Worm (Caenorhabditis elegans) whole organism, L1 larva: ENCODE results near the gene fbxa-160.

Source experiments
- ceh-63 ChIP-seq: fragments of 200-800 bp; sonication (Bioruptor generic); optimal IDR thresholded peaks from 2 replicates; lab custom pipeline; 2018; ENCODE audit warnings: mild to moderate bottlenecking, missing genetic modification characterization, missing compliant biosample characterization
- ceh-88 ChIP-seq: fragments of 200-800 bp; sonication (Bioruptor generic); IDR thresholded peaks from 2 replicates; pipeline ENCODE4 v1.3.6; 2022; ENCODE audit warnings: missing genetic modification characterization, missing compliant biosample characterization
- efl-1 ChIP-seq, 4 experiments: fragments of 150-350 bp; optimal IDR thresholded peaks in 3 of 4; peaks in 1 of 4; 1 replicate in 1 of 4; 2 replicates in 3 of 4; lab custom pipeline; 2014; ENCODE audit warnings: missing biosample characterization in 2 of 4, missing genetic modification characterization in 2 of 4, missing genetic modification reagents in 2 of 4
- efl-3 ChIP-seq: fragments of 200-800 bp; sonication (Bioruptor generic); optimal IDR thresholded peaks from 2 replicates; lab custom pipeline; 2018; ENCODE audit warnings: mild to moderate bottlenecking, missing genetic modification characterization, missing compliant biosample characterization
- egl-27 ChIP-seq, 2 experiments: fragments of 150-350 bp in 1 of 2; sonication (generic microtip); optimal IDR thresholded peaks; 3 replicates each; lab custom pipeline; 2017 to 2018; ENCODE audit warnings: missing biosample characterization in 2 of 2, missing genetic modification characterization in 2 of 2, missing genetic modification reagents in 2 of 2
- elt-2 ChIP-seq: sonication (generic microtip); optimal IDR thresholded peaks from 2 replicates; lab custom pipeline; 2016; ENCODE audit warnings: missing genetic modification characterization, mild to moderate bottlenecking, inconsistent platforms, missing compliant biosample characterization, missing genetic modification reagents
- fkh-8 ChIP-seq: sonication (generic microtip); optimal IDR thresholded peaks from 2 replicates; lab custom pipeline; 2016; ENCODE audit warnings: mild to moderate bottlenecking, missing genetic modification characterization, missing compliant biosample characterization
- fos-1 ChIP-seq: fragments of 150-350 bp; optimal IDR thresholded peaks from 2 replicates; lab custom pipeline; 2014; ENCODE audit warnings: missing biosample characterization, missing genetic modification characterization
- hlh-17 ChIP-seq: fragments of 200-800 bp; sonication (Bioruptor generic); optimal IDR thresholded peaks from 2 replicates; lab custom pipeline; 2018; ENCODE audit warnings: missing genetic modification characterization, mild to moderate bottlenecking, missing compliant biosample characterization, moderate library complexity, borderline replicate concordance
- hlh-4 ChIP-seq: sonication (generic microtip); optimal IDR thresholded peaks from 2 replicates; lab custom pipeline; 2016; ENCODE audit warnings: mild to moderate bottlenecking, missing genetic modification characterization, missing compliant biosample characterization
- irx-1 ChIP-seq: sonication (generic microtip); optimal IDR thresholded peaks from 2 replicates; lab custom pipeline; 2016; ENCODE audit warnings: missing genetic modification characterization, missing compliant biosample characterization
- isw-1 ChIP-seq: fragments of 200-800 bp; sonication (Bioruptor generic); IDR thresholded peaks from 2 replicates; pipeline ENCODE4 v1.3.6; 2022; ENCODE audit warnings: missing genetic modification characterization, missing compliant biosample characterization
- lin-35 ChIP-seq, 2 experiments: fragments of 150-350 bp; optimal IDR thresholded peaks; 2 replicates each; lab custom pipeline; 2014; ENCODE audit warnings: missing biosample characterization in 2 of 2, missing genetic modification characterization in 2 of 2, missing genetic modification reagents in 2 of 2
- nhr-28 ChIP-seq: fragments of 150-350 bp; optimal IDR thresholded peaks from 2 replicates; lab custom pipeline; 2014; ENCODE audit warnings: missing biosample characterization, missing genetic modification characterization
- nhr-47 ChIP-seq: sonication (generic microtip); optimal IDR thresholded peaks from 2 replicates; lab custom pipeline; 2016; ENCODE audit warnings: mild to moderate bottlenecking, missing genetic modification characterization, moderate library complexity, missing compliant biosample characterization
- nhr-84 ChIP-seq: sonication (generic microtip); optimal IDR thresholded peaks from 2 replicates; lab custom pipeline; 2017; ENCODE audit warnings: missing biosample characterization, missing genetic modification characterization
- nhr-85 ChIP-seq: sonication (generic microtip); peaks from one replicate; lab custom pipeline; 2016; ENCODE audit warnings: missing genetic modification characterization, inconsistent platforms, missing compliant biosample characterization
- nhr-90 ChIP-seq: sonication (generic microtip); optimal IDR thresholded peaks from 2 replicates; lab custom pipeline; 2016; ENCODE audit warnings: mild to moderate bottlenecking, missing genetic modification characterization, missing compliant biosample characterization; ENCODE audit not compliant: poor library complexity
- pag-3 ChIP-seq: sonication (generic microtip); optimal IDR thresholded peaks from 2 replicates; lab custom pipeline; 2017; ENCODE audit warnings: missing genetic modification characterization, mild to moderate bottlenecking, missing compliant biosample characterization, antibody characterized with exemption, borderline replicate concordance; ENCODE audit not compliant: insufficient read depth
- snu-23 ChIP-seq: sonication (generic microtip); optimal IDR thresholded peaks from 2 replicates; lab custom pipeline; 2016; ENCODE audit warnings: missing genetic modification characterization, missing compliant biosample characterization
- sox-4 ChIP-seq: sonication (generic microtip); optimal IDR thresholded peaks from 2 replicates; lab custom pipeline; 2016; ENCODE audit warnings: missing genetic modification characterization, missing compliant biosample characterization
- sptf-1 ChIP-seq: fragments of 150-350 bp; optimal IDR thresholded peaks from 2 replicates; lab custom pipeline; 2014; ENCODE audit warnings: missing biosample characterization, missing genetic modification characterization
- sup-37 ChIP-seq: fragments of 200-800 bp; sonication (Bioruptor generic); optimal IDR thresholded peaks from 2 replicates; lab custom pipeline; 2018; ENCODE audit warnings: mild to moderate bottlenecking, missing genetic modification characterization, missing compliant biosample characterization
- tbx-2 ChIP-seq: sonication (generic microtip); optimal IDR thresholded peaks from 2 replicates; lab custom pipeline; 2016; ENCODE audit warnings: missing genetic modification characterization, missing compliant biosample characterization
- unc-130 ChIP-seq: fragments of 150-350 bp; optimal IDR thresholded peaks from 2 replicates; lab custom pipeline; 2017; ENCODE audit warnings: missing biosample characterization, missing genetic modification characterization, inconsistent platforms
- unc-98 ChIP-seq: fragments of 200-800 bp; sonication (Bioruptor generic); IDR thresholded peaks from 2 replicates; pipeline ENCODE4 v1.3.6; 2022; ENCODE audit warnings: missing genetic modification characterization, missing compliant biosample characterization
- xbp-1 ChIP-seq: sonication (generic microtip); optimal IDR thresholded peaks from 2 replicates; lab custom pipeline; 2016; ENCODE audit warnings: missing genetic modification characterization, missing compliant biosample characterization

The fbxa-160 gene

ce11 chrII:1607575-1607974, 16.9 kb downstream of the fbxa-160 start:
- peak; percentile 64 for TF ChIP-seq elt-2 (tag; lab: Kevin White, UChicago)
- no peak for TF ChIP-seq isw-1
- no peak for TF ChIP-seq egl-27 (tag; optimal IDR thresholded peaks at IDR 0.05; lab: Kevin White, UChicago)
- TF ChIP-seq, all 84 proteins: peak for 1

DNA sequence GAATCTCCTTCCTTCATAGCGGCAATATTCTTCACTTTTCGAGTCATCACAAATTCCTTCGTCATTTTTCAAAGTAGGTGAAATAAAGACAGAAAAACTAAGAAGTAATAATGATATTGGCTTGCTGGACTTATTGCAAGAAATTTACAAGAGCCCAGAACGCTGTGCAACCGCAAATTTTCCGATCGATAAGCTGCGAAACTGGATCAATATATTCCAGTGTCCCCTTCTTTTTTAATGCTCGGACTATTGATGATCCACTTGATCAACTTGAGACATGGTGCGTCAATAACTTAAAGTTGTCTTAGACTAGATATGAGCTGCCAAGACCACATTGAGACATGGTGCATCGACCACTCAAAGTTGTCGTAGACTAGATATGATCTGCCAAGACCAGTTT, 18.4 kb downstream of the fbxa-160 start, which contains the start of gene bath-33:
TSS of gene bath-33 (minus strand) at position 101 of the 400 bp plus-strand sequence.
- TF ChIP-seq nhr-85 (tag; lab: Kevin White, UChicago): no peak
- TF ChIP-seq irx-1 (tag; lab: Kevin White, UChicago): no peak
- no peak for TF ChIP-seq hlh-17 (GFP tag; lab: Kevin White, UChicago)
- no peak for TF ChIP-seq fkh-8 (tag; lab: Kevin White, UChicago)
- TF ChIP-seq snu-23 (GFP tag; lab: Kevin White, UChicago): no peak

DNA sequence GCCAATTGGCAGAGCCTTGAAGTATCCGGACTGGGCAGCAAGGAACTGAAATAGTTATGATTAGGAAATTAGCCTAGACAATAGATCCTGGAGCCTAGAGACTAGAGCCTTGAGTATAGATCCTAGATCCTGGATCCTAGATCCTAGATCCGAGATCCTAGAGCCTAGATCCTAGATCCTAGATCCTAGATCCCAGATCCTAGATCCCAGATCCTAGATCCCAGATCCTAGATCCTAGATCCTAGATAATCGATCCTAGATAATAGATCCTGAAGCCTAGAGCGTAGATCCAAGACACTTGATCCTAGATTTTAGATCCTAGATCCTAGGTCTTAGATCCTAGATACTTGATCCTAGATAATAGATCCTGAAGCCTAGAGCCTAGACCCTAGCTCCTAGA, 19.5 kb downstream of the fbxa-160 start:
- TF ChIP-seq hlh-17 (GFP tag; lab: Kevin White, UChicago) (no peak), xbp-1 (tag; lab: Kevin White, UChicago) (no peak), hlh-4 (no peak), nhr-84 (no peak), sox-4 (tag; lab: Kevin White, UChicago) (no peak), sup-37 (GFP tag; lab: Kevin White, UChicago) (no peak)

DNA sequence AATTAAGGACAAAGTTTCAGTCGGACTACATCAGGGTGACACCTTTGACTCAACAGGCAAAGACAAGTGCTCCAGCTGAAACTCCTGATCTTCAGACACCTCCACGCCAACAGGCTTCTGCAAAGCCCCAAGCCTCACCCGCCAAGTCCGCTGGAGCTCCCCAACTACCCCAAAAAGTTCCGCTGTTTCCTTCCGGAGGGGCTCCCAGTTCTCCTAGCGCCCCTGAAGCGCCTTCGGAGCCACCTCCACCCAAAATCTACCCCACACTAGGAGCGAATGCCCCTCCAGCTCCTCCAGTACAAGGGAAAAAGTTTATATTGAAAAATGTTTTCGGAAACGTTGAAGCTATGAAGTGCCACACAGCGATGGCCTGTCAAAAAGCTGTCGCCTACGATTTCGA, 21.4 kb downstream of the fbxa-160 start:
- TF ChIP-seq nhr-47 (tag; lab: Kevin White, UChicago) (no peak), tbx-2 (tag; lab: Kevin White, UChicago) (no peak), pag-3 (tag; lab: Kevin White, UChicago) (no peak), fkh-8 (tag; lab: Kevin White, UChicago) (no peak), efl-1 (optimal IDR thresholded peaks at IDR 0.05; lab: Kevin White, UChicago) (no peak), efl-1 (GFP tag; optimal IDR thresholded peaks at IDR 0.05 in 1 of 2; lab: Kevin White, UChicago) (no peak), irx-1 (tag; lab: Kevin White, UChicago) (no peak)

DNA sequence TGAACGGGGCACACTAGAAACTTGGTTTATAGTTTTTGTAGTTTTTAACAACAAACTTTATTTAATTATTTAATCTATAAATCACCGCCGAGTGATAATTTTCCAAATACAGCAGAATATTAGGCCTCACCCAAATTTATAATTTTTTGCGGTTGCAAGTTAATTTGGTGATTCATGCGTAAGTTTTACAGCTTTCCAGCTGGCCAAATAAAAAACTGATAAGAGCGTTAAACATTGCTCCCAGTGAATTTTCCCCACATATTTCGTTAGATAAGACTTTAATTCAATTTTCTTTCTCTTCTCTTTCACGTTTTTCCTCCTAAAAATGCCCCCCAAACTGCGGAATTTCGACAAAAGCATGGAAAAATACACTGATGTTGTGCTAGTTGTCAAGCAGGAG, 23.0 kb downstream of the fbxa-160 start, which contains the start of gene bath-47:
TSS of gene bath-47 (plus strand) at position 305 of the 400 bp plus-strand sequence.
- no peak for TF ChIP-seq sptf-1 (tag; lab: Kevin White, UChicago)
- TF ChIP-seq unc-130 (tag; lab: Kevin White, UChicago): no peak
- TF ChIP-seq efl-3 (GFP tag; lab: Kevin White, UChicago): no peak
- no peak for TF ChIP-seq fos-1 (tag; lab: Kevin White, UChicago)
- TF ChIP-seq pag-3 (tag; lab: Kevin White, UChicago): no peak

- TF ChIP-seq unc-98 (GFP tag; lab: Robert Waterston, UW) (no peak), lin-35 (GFP tag; optimal IDR thresholded peaks at IDR 0.05; lab: Kevin White, UChicago) (no peak), hlh-17 (GFP tag; lab: Kevin White, UChicago) (no peak), ceh-63 (GFP tag; lab: Kevin White, UChicago) (no peak), nhr-90 (no peak), nhr-28 (tag; lab: Kevin White, UChicago) (no peak), ceh-88 (GFP tag; lab: Robert Waterston, UW) (no peak)
Measured at ce11 chrII:1600661-1601060, 23.8 kb downstream of the fbxa-160 start, which contains the start of gene bath-26. bath-26 (minus strand) TSS chrII:1600761.
